Worm (Caenorhabditis elegans) whole organism, L1 larva: ENCODE results near the gene Y37D8A.16.

Source experiments
- C04F5.9 ChIP-seq: sonication (generic microtip); optimal IDR thresholded peaks from 2 replicates; lab custom pipeline; 2016; ENCODE audit warnings: missing genetic modification characterization, missing compliant biosample characterization
- C34B4.2 ChIP-seq: sonication (generic microtip); optimal IDR thresholded peaks from 2 replicates; lab custom pipeline; 2017; ENCODE audit warnings: mild to moderate bottlenecking, missing genetic modification characterization, missing compliant biosample characterization
- Y116A8C.19 ChIP-seq: sonication (generic microtip); optimal IDR thresholded peaks from 2 replicates; lab custom pipeline; 2016; ENCODE audit warnings: missing compliant biosample characterization, missing genetic modification characterization, borderline replicate concordance
- aha-1 ChIP-seq: fragments of 150-350 bp; optimal IDR thresholded peaks from 2 replicates; lab custom pipeline; 2014; ENCODE audit warnings: missing biosample characterization, missing genetic modification characterization
- aly-2 ChIP-seq: fragments of 150-350 bp; optimal IDR thresholded peaks from 2 replicates; lab custom pipeline; 2014; ENCODE audit warnings: missing biosample characterization, missing genetic modification characterization
- ama-1 ChIP-seq: fragments of 150-350 bp; optimal IDR thresholded peaks from 2 replicates; lab custom pipeline; 2014
- blmp-1 ChIP-seq: fragments of 150-350 bp; optimal IDR thresholded peaks from 2 replicates; lab custom pipeline; 2014; ENCODE audit warnings: missing biosample characterization, missing genetic modification characterization
- ceh-63 ChIP-seq: fragments of 200-800 bp; sonication (Bioruptor generic); optimal IDR thresholded peaks from 2 replicates; lab custom pipeline; 2018; ENCODE audit warnings: mild to moderate bottlenecking, missing genetic modification characterization, missing compliant biosample characterization
- ceh-8 ChIP-seq: fragments of 200-800 bp; sonication (Bioruptor generic); optimal IDR thresholded peaks from 2 replicates; lab custom pipeline; 2018; ENCODE audit warnings: mild to moderate bottlenecking, missing genetic modification characterization, moderate library complexity, missing compliant biosample characterization
- ceh-88 ChIP-seq: fragments of 200-800 bp; sonication (Bioruptor generic); IDR thresholded peaks from 2 replicates; pipeline ENCODE4 v1.3.6; 2022; ENCODE audit warnings: missing genetic modification characterization, missing compliant biosample characterization
- ceh-90 ChIP-seq: sonication (generic microtip); optimal IDR thresholded peaks from 2 replicates; lab custom pipeline; 2016; ENCODE audit warnings: missing genetic modification characterization, missing compliant biosample characterization
- ces-1 ChIP-seq: fragments of 150-350 bp; optimal IDR thresholded peaks from 2 replicates; lab custom pipeline; 2014; ENCODE audit warnings: missing biosample characterization, missing genetic modification reagents, missing genetic modification characterization
- dpl-1 ChIP-seq, 3 experiments: fragments of 150-350 bp in 2 of 3; sonication (generic microtip) in 1 of 3; optimal IDR thresholded peaks; 2 replicates each; lab custom pipeline; 2014 to 2017; ENCODE audit warnings: missing biosample characterization in 3 of 3, missing genetic modification characterization in 3 of 3, missing genetic modification reagents in 3 of 3
- dsc-1 ChIP-seq: sonication (generic microtip); optimal IDR thresholded peaks from 2 replicates; lab custom pipeline; 2016; ENCODE audit warnings: mild to moderate bottlenecking, missing genetic modification characterization, missing compliant biosample characterization
- efl-1 ChIP-seq, 4 experiments: fragments of 150-350 bp; optimal IDR thresholded peaks in 3 of 4; peaks in 1 of 4; 1 replicate in 1 of 4; 2 replicates in 3 of 4; lab custom pipeline; 2014; ENCODE audit warnings: missing biosample characterization in 2 of 4, missing genetic modification characterization in 2 of 4, missing genetic modification reagents in 2 of 4
- egl-13 ChIP-seq: sonication (generic microtip); optimal IDR thresholded peaks from 2 replicates; lab custom pipeline; 2016; ENCODE audit warnings: missing genotype, missing genetic modification reagents, missing genetic modification characterization, missing compliant biosample characterization
- elt-2 ChIP-seq: sonication (generic microtip); optimal IDR thresholded peaks from 2 replicates; lab custom pipeline; 2016; ENCODE audit warnings: missing genetic modification characterization, mild to moderate bottlenecking, inconsistent platforms, missing compliant biosample characterization, missing genetic modification reagents
- ets-5 ChIP-seq: fragments of 200-800 bp; sonication (Bioruptor generic); IDR thresholded peaks from 2 replicates; pipeline ENCODE4 v1.3.6; 2022; ENCODE audit warnings: missing genetic modification characterization, missing compliant biosample characterization
- fkh-4 ChIP-seq: sonication (generic microtip); optimal IDR thresholded peaks from 2 replicates; lab custom pipeline; 2016; ENCODE audit warnings: missing compliant biosample characterization, missing genetic modification characterization, borderline replicate concordance
- fkh-8 ChIP-seq: sonication (generic microtip); optimal IDR thresholded peaks from 2 replicates; lab custom pipeline; 2016; ENCODE audit warnings: mild to moderate bottlenecking, missing genetic modification characterization, missing compliant biosample characterization
- fos-1 ChIP-seq: fragments of 150-350 bp; optimal IDR thresholded peaks from 2 replicates; lab custom pipeline; 2014; ENCODE audit warnings: missing biosample characterization, missing genetic modification characterization
- hlh-17 ChIP-seq: fragments of 200-800 bp; sonication (Bioruptor generic); optimal IDR thresholded peaks from 2 replicates; lab custom pipeline; 2018; ENCODE audit warnings: missing genetic modification characterization, mild to moderate bottlenecking, missing compliant biosample characterization, moderate library complexity, borderline replicate concordance
- hpl-2 ChIP-seq: fragments of 150-350 bp; optimal IDR thresholded peaks from 2 replicates; lab custom pipeline; 2014; ENCODE audit warnings: missing biosample characterization, missing genetic modification reagents, missing genetic modification characterization
- lin-13 ChIP-seq: fragments of 150-350 bp; optimal IDR thresholded peaks from 2 replicates; lab custom pipeline; 2014; ENCODE audit warnings: missing biosample characterization, missing genetic modification reagents, missing genetic modification characterization
- lin-14 ChIP-seq: fragments of 200-800 bp; sonication (Bioruptor generic); optimal IDR thresholded peaks from 2 replicates; lab custom pipeline; 2018; ENCODE audit warnings: mild to moderate bottlenecking, missing genetic modification characterization, moderate library complexity, missing compliant biosample characterization
- lin-15B ChIP-seq: fragments of 150-350 bp; sonication (generic microtip); optimal IDR thresholded peaks from 3 replicates; lab custom pipeline; 2014; ENCODE audit warnings: missing biosample characterization, missing genetic modification characterization
- lin-39 ChIP-seq: fragments of 150-350 bp; optimal IDR thresholded peaks from 2 replicates; lab custom pipeline; 2014; ENCODE audit warnings: missing biosample characterization, missing genetic modification reagents, missing genetic modification characterization
- mdl-1 ChIP-seq, 2 experiments: fragments of 150-350 bp; optimal IDR thresholded peaks; 2 replicates each; lab custom pipeline; 2014 to 2017; ENCODE audit warnings: missing biosample characterization in 2 of 2, missing genetic modification characterization in 2 of 2, inconsistent platforms in 1 of 2
- nhr-12 ChIP-seq: sonication (generic microtip); optimal IDR thresholded peaks from 2 replicates; lab custom pipeline; 2017; ENCODE audit warnings: missing biosample characterization, missing genetic modification characterization
- nhr-19 ChIP-seq: fragments of 200-800 bp; sonication (Bioruptor generic); conservative IDR thresholded peaks from 2 replicates; pipeline ENCODE4 v1.3.6; 2022; ENCODE audit warnings: missing genetic modification characterization, missing compliant biosample characterization
- nhr-20 ChIP-seq: sonication (generic microtip); optimal IDR thresholded peaks from 2 replicates; lab custom pipeline; 2016; ENCODE audit warnings: mild to moderate bottlenecking, missing genetic modification characterization, missing compliant biosample characterization
- nhr-237 ChIP-seq: fragments of 150-350 bp; optimal IDR thresholded peaks from 2 replicates; lab custom pipeline; 2014; ENCODE audit warnings: missing biosample characterization, missing genetic modification characterization
- nhr-71 ChIP-seq: sonication (generic microtip); optimal IDR thresholded peaks from 2 replicates; lab custom pipeline; 2016; ENCODE audit warnings: mild to moderate bottlenecking, missing genetic modification characterization, moderate library complexity, missing compliant biosample characterization
- nhr-84 ChIP-seq: sonication (generic microtip); optimal IDR thresholded peaks from 2 replicates; lab custom pipeline; 2017; ENCODE audit warnings: missing biosample characterization, missing genetic modification characterization
- nhr-90 ChIP-seq: sonication (generic microtip); optimal IDR thresholded peaks from 2 replicates; lab custom pipeline; 2016; ENCODE audit warnings: mild to moderate bottlenecking, missing genetic modification characterization, missing compliant biosample characterization; ENCODE audit not compliant: poor library complexity
- pax-3 ChIP-seq: fragments of 200-800 bp; sonication (Bioruptor generic); optimal IDR thresholded peaks from 2 replicates; lab custom pipeline; 2018; ENCODE audit warnings: mild to moderate bottlenecking, missing genetic modification characterization, moderate library complexity, missing compliant biosample characterization
- pqm-1 ChIP-seq: sonication (generic microtip); optimal IDR thresholded peaks from 3 replicates; lab custom pipeline; 2017; ENCODE audit warnings: missing biosample characterization, missing genetic modification characterization
- rnt-1 ChIP-seq: sonication (generic microtip); optimal IDR thresholded peaks from 2 replicates; lab custom pipeline; 2016; ENCODE audit warnings: mild to moderate bottlenecking, missing genetic modification characterization, moderate library complexity, missing compliant biosample characterization
- snpc-4 ChIP-seq: fragments of 150-350 bp; optimal IDR thresholded peaks from 2 replicates; lab custom pipeline; 2014; ENCODE audit warnings: missing biosample characterization, missing genetic modification characterization
- sox-4 ChIP-seq: sonication (generic microtip); optimal IDR thresholded peaks from 2 replicates; lab custom pipeline; 2016; ENCODE audit warnings: missing genetic modification characterization, missing compliant biosample characterization
- sptf-1 ChIP-seq: fragments of 150-350 bp; optimal IDR thresholded peaks from 2 replicates; lab custom pipeline; 2014; ENCODE audit warnings: missing biosample characterization, missing genetic modification characterization
- swsn-7 ChIP-seq: sonication (generic microtip); optimal IDR thresholded peaks from 2 replicates; lab custom pipeline; 2016; ENCODE audit warnings: missing genetic modification characterization, missing compliant biosample characterization
- tbx-2 ChIP-seq: sonication (generic microtip); optimal IDR thresholded peaks from 2 replicates; lab custom pipeline; 2016; ENCODE audit warnings: missing genetic modification characterization, missing compliant biosample characterization
- unc-86 ChIP-seq: sonication (generic microtip); optimal IDR thresholded peaks from 2 replicates; lab custom pipeline; 2016; ENCODE audit warnings: missing genetic modification characterization, missing compliant biosample characterization
- vab-15 ChIP-seq: sonication (generic microtip); optimal IDR thresholded peaks from 2 replicates; lab custom pipeline; 2017; ENCODE audit warnings: missing genotype, mild to moderate bottlenecking, missing genetic modification characterization, missing compliant biosample characterization
- xbp-1 ChIP-seq: sonication (generic microtip); optimal IDR thresholded peaks from 2 replicates; lab custom pipeline; 2016; ENCODE audit warnings: missing genetic modification characterization, missing compliant biosample characterization
- zag-1 ChIP-seq: fragments of 150-350 bp; optimal IDR thresholded peaks from 2 replicates; lab custom pipeline; 2014; ENCODE audit warnings: missing biosample characterization, missing genetic modification characterization
- zip-4 ChIP-seq: fragments of 200-800 bp; sonication (Bioruptor generic); optimal IDR thresholded peaks from 2 replicates; lab custom pipeline; 2018; ENCODE audit warnings: mild to moderate bottlenecking, missing genetic modification characterization, moderate library complexity, missing compliant biosample characterization
- ztf-4 ChIP-seq: fragments of 150-350 bp; optimal IDR thresholded peaks from 2 replicates; lab custom pipeline; 2014; ENCODE audit warnings: missing biosample characterization, missing genetic modification characterization

Gene Y37D8A.16

DNA sequence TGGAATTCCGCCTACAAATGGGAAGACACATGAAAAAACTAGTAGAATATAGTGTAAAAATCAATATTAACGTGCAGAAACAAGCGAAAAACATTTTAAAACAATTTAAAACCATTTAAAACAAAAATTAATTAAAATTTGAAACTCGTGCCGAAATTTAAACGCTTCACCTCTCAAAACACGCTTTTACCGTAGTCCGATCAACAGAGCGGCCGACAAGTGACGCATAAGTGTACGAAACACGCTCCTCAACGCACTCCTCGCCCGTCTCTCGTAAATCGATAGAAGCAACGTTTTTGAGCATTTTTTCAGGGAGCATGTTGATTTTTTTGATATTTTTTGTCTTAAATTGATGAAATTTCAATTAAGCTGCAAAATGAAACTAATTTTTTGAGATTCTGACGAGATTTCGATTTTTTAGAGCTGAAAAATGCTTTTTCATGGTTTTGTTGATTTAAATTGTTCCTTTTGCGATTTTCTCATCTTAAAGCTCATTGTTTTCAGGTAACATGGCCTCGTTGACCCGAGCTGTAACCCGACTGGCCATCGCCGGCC, 13.4 kb downstream of the Y37D8A.16 start, which contains the start of gene cox-5A (continued):
- TF ChIP-seq nhr-237 (tag; lab: Kevin White, UChicago), result peak; percentile 97
- peak; percentile 94 for TF ChIP-seq zag-1 (tag; lab: Kevin White, UChicago)
- TF ChIP-seq pqm-1, result peak; percentile 58
- TF ChIP-seq tbx-2 (tag; lab: Kevin White, UChicago), result peak; percentile 100
- TF ChIP-seq ceh-90 (tag; lab: Kevin White, UChicago), result peak; percentile 70
- no peak for TF ChIP-seq ces-1 (GFP tag; lab: Kevin White, UChicago)
- TF ChIP-seq C34B4.2 (tag; lab: Kevin White, UChicago), result peak; percentile 95
- TF ChIP-seq nhr-84, result peak; percentile 77
- TF ChIP-seq ets-5 (GFP tag; lab: Robert Waterston, UW), result 0 out of 2 replicates have a peak, but pooled peaks have one; percentile 55
- TF ChIP-seq ceh-88 (GFP tag; lab: Robert Waterston, UW), result peak; percentile 98
- TF ChIP-seq swsn-7 (tag; lab: Kevin White, UChicago), result peak; percentile 100
- peak; percentile 94 for TF ChIP-seq snpc-4 (tag; lab: Kevin White, UChicago)
- TF ChIP-seq dpl-1 (GFP tag; optimal IDR thresholded peaks at IDR 0.05; lab: Kevin White, UChicago), result peak; percentile 100
- peak; percentile 98 for TF ChIP-seq lin-39 (tag; lab: Kevin White, UChicago)
- TF ChIP-seq efl-1 (optimal IDR thresholded peaks at IDR 0.05; lab: Kevin White, UChicago), result peak; percentile 96 to 100
- TF ChIP-seq efl-1 (GFP tag; optimal IDR thresholded peaks at IDR 0.05 in 1 of 2; lab: Kevin White, UChicago), result peak; percentile 100
- TF ChIP-seq egl-13 (tag; lab: Kevin White, UChicago), result peak; percentile 99
- TF ChIP-seq lin-15B (tag; lab: Kevin White, UChicago), result peak; percentile 95
- TF ChIP-seq vab-15, result peak; percentile 96
- TF ChIP-seq sox-4 (tag; lab: Kevin White, UChicago), result peak; percentile 98
- peak; percentile 64 to 96 for TF ChIP-seq mdl-1 (tag; optimal IDR thresholded peaks at IDR 0.05; lab: Kevin White, UChicago)
- peak; percentile 36 for TF ChIP-seq hlh-17 (GFP tag; lab: Kevin White, UChicago)
- TF ChIP-seq blmp-1, result peak; percentile 86
- TF ChIP-seq zip-4, result peak; percentile 97
- TF ChIP-seq nhr-20 (tag; lab: Kevin White, UChicago), result peak; percentile 100
- peak; percentile 99 for TF ChIP-seq fos-1 (tag; lab: Kevin White, UChicago)
- TF ChIP-seq elt-2 (tag; lab: Kevin White, UChicago), result peak; percentile 96
- peak; percentile 96 for TF ChIP-seq C04F5.9 (tag; lab: Kevin White, UChicago)
- peak; percentile 99 for TF ChIP-seq pax-3 (tag; lab: Kevin White, UChicago)
- TF ChIP-seq nhr-19 (GFP tag; lab: Robert Waterston, UW), result peak; percentile 99
- TF ChIP-seq rnt-1 (tag; lab: Kevin White, UChicago), result peak; percentile 99
- peak; percentile 100 for TF ChIP-seq unc-86 (tag; lab: Kevin White, UChicago)
- TF ChIP-seq hpl-2, result peak; percentile 93
- peak; percentile 96 for TF ChIP-seq ama-1 (lab: Kevin White, UChicago)
- TF ChIP-seq fkh-8 (tag; lab: Kevin White, UChicago), result peak; percentile 100
- peak; percentile 100 for TF ChIP-seq nhr-71 (tag; lab: Kevin White, UChicago)
- TF ChIP-seq xbp-1 (tag; lab: Kevin White, UChicago), result peak; percentile 99
- TF ChIP-seq aha-1, result peak; percentile 96
- TF ChIP-seq lin-14, result peak; percentile 100
- TF ChIP-seq fkh-4, result peak; percentile 95
- TF ChIP-seq Y116A8C.19, result peak; percentile 76
- TF ChIP-seq, all 84 proteins: peak for 80

DNA sequence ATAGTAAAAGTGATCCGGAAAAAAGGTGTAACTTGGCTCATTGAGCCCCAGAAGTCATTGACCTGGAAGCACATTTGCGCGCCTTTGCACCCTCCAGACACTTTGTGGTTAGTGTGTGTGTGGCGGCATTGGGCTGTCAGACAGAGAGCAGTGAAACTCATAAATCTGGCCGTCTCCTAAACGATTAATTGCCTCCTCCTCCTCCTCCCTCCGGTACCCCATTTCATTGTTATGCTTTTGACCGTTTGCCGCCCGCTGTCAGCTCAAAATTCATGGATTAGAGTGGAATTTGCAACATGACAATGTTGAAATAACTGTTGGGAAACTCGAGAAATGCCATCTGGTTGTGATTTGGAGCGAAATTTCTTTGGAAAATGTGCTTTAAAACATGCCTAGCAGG, 14.4 kb downstream of the Y37D8A.16 start:
- peak; percentile 0 for TF ChIP-seq lin-14
- no peak for TF ChIP-seq aly-2 (tag; lab: Kevin White, UChicago)
- no peak for TF ChIP-seq nhr-19 (GFP tag; lab: Robert Waterston, UW)
- no peak for TF ChIP-seq Y116A8C.19
- TF ChIP-seq dsc-1 (tag; lab: Kevin White, UChicago), result peak; percentile 82
- TF ChIP-seq hlh-17 (GFP tag; lab: Kevin White, UChicago), result no peak
- no peak for TF ChIP-seq lin-13 (GFP tag; lab: Kevin White, UChicago)
- no peak for TF ChIP-seq efl-1 (optimal IDR thresholded peaks at IDR 0.05; lab: Kevin White, UChicago)
- peak in 1 of 2 experiments; percentile 16 for TF ChIP-seq efl-1 (GFP tag; optimal IDR thresholded peaks at IDR 0.05 in 1 of 2; lab: Kevin White, UChicago)
- no peak for TF ChIP-seq nhr-12 (tag; lab: Kevin White, UChicago)
- TF ChIP-seq tbx-2 (tag; lab: Kevin White, UChicago), result no peak
- no peak for TF ChIP-seq ztf-4 (tag; lab: Kevin White, UChicago)
- peak; percentile 35 for TF ChIP-seq fkh-4
- no peak for TF ChIP-seq sptf-1 (tag; lab: Kevin White, UChicago)
- TF ChIP-seq ceh-63 (GFP tag; lab: Kevin White, UChicago), result no peak
- no peak for TF ChIP-seq fkh-8 (tag; lab: Kevin White, UChicago)
- no peak for TF ChIP-seq ceh-8 (GFP tag; lab: Kevin White, UChicago)
- no peak for TF ChIP-seq nhr-90 (tag; lab: Kevin White, UChicago)
